Fruit fly (Drosophila melanogaster) whole organism: Measurements from ENCODE around the gene CG43658.

Experiments
- CG8478 ChIP-seq: fragments of >200 bp; optimal IDR thresholded peaks from 2 replicates; lab custom pipeline; 2018; ENCODE audit warnings: inconsistent platforms
- EcR ChIP-seq, 2 experiments: fragments of >200 bp; optimal IDR thresholded peaks; 2 replicates each; lab custom pipeline; 2017; ENCODE audit warnings: missing biosample characterization in 2 of 2, missing genetic modification characterization in 2 of 2, missing genetic modification reagents in 2 of 2
- psq ChIP-seq: fragments of >200 bp; optimal IDR thresholded peaks from 2 replicates; lab custom pipeline; 2017
- usp ChIP-seq: fragments of >200 bp; optimal IDR thresholded peaks from 2 replicates; lab custom pipeline; 2017; ENCODE audit warnings: missing biosample characterization, missing genetic modification characterization, mixed read lengths

- TF ChIP-seq EcR (GFP tag; optimal IDR thresholded peaks at IDR 0.05; lab: Kevin White, UChicago), result no peak
- no peak for TF ChIP-seq usp (GFP tag; lab: Kevin White, UChicago)
- TF ChIP-seq psq (lab: Kevin White, UChicago), result no peak
- no peak for TF ChIP-seq CG8478 (lab: Kevin White, UChicago)
Measured at dm6 chrX:17495244-17495798, 65.7 kb downstream of the CG43658 start.
